Worm (Caenorhabditis elegans) whole organism, late embryonic: ENCODE measurements around the gene mltn-11.

Source experiments
- C08G9.2 ChIP-seq: sonication (generic microtip); optimal IDR thresholded peaks from 2 replicates; lab custom pipeline; 2016; ENCODE audit warnings: mild to moderate bottlenecking, missing genetic modification characterization, moderate library complexity, missing compliant biosample characterization
- C38D4.7 ChIP-seq: fragments of 200-800 bp; sonication (Bioruptor generic); optimal IDR thresholded peaks from 2 replicates; lab custom pipeline; 2018; ENCODE audit warnings: mild to moderate bottlenecking, missing genetic modification characterization, moderate library complexity, missing compliant biosample characterization
- ahr-1 ChIP-seq: sonication (generic microtip); optimal IDR thresholded peaks from 2 replicates; lab custom pipeline; 2016; ENCODE audit warnings: missing genetic modification characterization, missing compliant biosample characterization
- ceh-14 ChIP-seq: sonication (generic microtip); optimal IDR thresholded peaks from 2 replicates; lab custom pipeline; 2016; ENCODE audit warnings: missing genotype, missing genetic modification characterization, missing compliant biosample characterization
- ceh-18 ChIP-seq: sonication (generic microtip); optimal IDR thresholded peaks from 2 replicates; lab custom pipeline; 2016; ENCODE audit warnings: missing genetic modification characterization, missing compliant biosample characterization
- ceh-2 ChIP-seq: sonication (generic microtip); optimal IDR thresholded peaks from 2 replicates; lab custom pipeline; 2016; ENCODE audit warnings: missing genotype, missing genetic modification characterization, missing compliant biosample characterization
- ceh-24 ChIP-seq: sonication (generic microtip); optimal IDR thresholded peaks from 2 replicates; lab custom pipeline; 2016; ENCODE audit warnings: mild to moderate bottlenecking, missing genetic modification characterization, missing compliant biosample characterization
- ceh-30 ChIP-seq: fragments of 150-350 bp; optimal IDR thresholded peaks from 2 replicates; lab custom pipeline; 2014; ENCODE audit warnings: missing biosample characterization, missing genetic modification characterization
- ceh-31 ChIP-seq: sonication (generic microtip); optimal IDR thresholded peaks from 2 replicates; lab custom pipeline; 2016; ENCODE audit warnings: missing genetic modification characterization, missing compliant biosample characterization
- ceh-45 ChIP-seq: fragments of 200-800 bp; sonication (Bioruptor generic); IDR thresholded peaks from 2 replicates; pipeline ENCODE4 v1.3.6; 2022; ENCODE audit warnings: missing genetic modification reagents, missing genetic modification characterization, missing compliant biosample characterization
- ceh-48 ChIP-seq: sonication (generic microtip); optimal IDR thresholded peaks from 2 replicates; lab custom pipeline; 2016; ENCODE audit warnings: missing genetic modification characterization, inconsistent platforms, missing compliant biosample characterization
- ceh-6 ChIP-seq: fragments of 200-800 bp; sonication (Bioruptor generic); optimal IDR thresholded peaks from 2 replicates; lab custom pipeline; 2018; ENCODE audit warnings: mild to moderate bottlenecking, missing genetic modification characterization, missing compliant biosample characterization
- ceh-9 ChIP-seq: sonication (generic microtip); optimal IDR thresholded peaks from 2 replicates; lab custom pipeline; 2016; ENCODE audit warnings: mild to moderate bottlenecking, missing genetic modification characterization, inconsistent platforms, missing compliant biosample characterization
- che-1 ChIP-seq: sonication (generic microtip); optimal IDR thresholded peaks from 2 replicates; lab custom pipeline; 2016; ENCODE audit warnings: mild to moderate bottlenecking, missing genetic modification characterization, missing compliant biosample characterization
- dmd-4 ChIP-seq: sonication (generic microtip); optimal IDR thresholded peaks from 2 replicates; lab custom pipeline; 2016; ENCODE audit warnings: borderline replicate concordance, missing genetic modification characterization, missing compliant biosample characterization
- elt-4 ChIP-seq: sonication (generic microtip); optimal IDR thresholded peaks from 2 replicates; lab custom pipeline; 2016; ENCODE audit warnings: missing genetic modification characterization, missing compliant biosample characterization
- ets-4 ChIP-seq: sonication (generic microtip); optimal IDR thresholded peaks from 2 replicates; lab custom pipeline; 2016; ENCODE audit warnings: missing genetic modification characterization, missing compliant biosample characterization
- fkh-10 ChIP-seq: fragments of 150-350 bp; optimal IDR thresholded peaks from 2 replicates; lab custom pipeline; 2014; ENCODE audit warnings: missing biosample characterization, missing genetic modification reagents, missing genetic modification characterization
- fkh-6 ChIP-seq: sonication (generic microtip); optimal IDR thresholded peaks from 2 replicates; lab custom pipeline; 2016; ENCODE audit warnings: missing genetic modification characterization, missing compliant biosample characterization
- gmeb-2 ChIP-seq: sonication (generic microtip); optimal IDR thresholded peaks from 2 replicates; lab custom pipeline; 2016; ENCODE audit warnings: missing genetic modification characterization, inconsistent platforms, missing compliant biosample characterization
- lim-6 ChIP-seq: sonication (generic microtip); optimal IDR thresholded peaks from 2 replicates; lab custom pipeline; 2016; ENCODE audit warnings: missing genetic modification characterization, missing compliant biosample characterization
- lin-11 ChIP-seq: fragments of 200-800 bp; sonication (Bioruptor generic); optimal IDR thresholded peaks from 2 replicates; lab custom pipeline; 2018; ENCODE audit warnings: mild to moderate bottlenecking, missing genetic modification characterization, missing compliant biosample characterization
- madf-2 ChIP-seq: sonication (generic microtip); optimal IDR thresholded peaks from 2 replicates; lab custom pipeline; 2017; ENCODE audit warnings: missing genetic modification characterization, missing compliant biosample characterization
- mec-3 ChIP-seq: sonication (generic microtip); optimal IDR thresholded peaks from 2 replicates; lab custom pipeline; 2016; ENCODE audit warnings: borderline replicate concordance, missing genetic modification characterization, missing compliant biosample characterization
- nfya-1 ChIP-seq: sonication (generic microtip); optimal IDR thresholded peaks from 2 replicates; lab custom pipeline; 2017; ENCODE audit warnings: missing genetic modification characterization, mild to moderate bottlenecking, missing compliant biosample characterization, antibody characterized with exemption, moderate library complexity
- nhr-11 ChIP-seq: fragments of 150-350 bp; optimal IDR thresholded peaks from 2 replicates; lab custom pipeline; 2014; ENCODE audit warnings: missing biosample characterization, missing genetic modification characterization
- nhr-232 ChIP-seq: sonication (generic microtip); optimal IDR thresholded peaks from 2 replicates; lab custom pipeline; 2016; ENCODE audit warnings: missing genetic modification characterization, missing compliant biosample characterization
- pat-9 ChIP-seq: fragments of 200-800 bp; sonication (Bioruptor generic); optimal IDR thresholded peaks from 2 replicates; lab custom pipeline; 2018; ENCODE audit warnings: mild to moderate bottlenecking, missing genetic modification characterization, moderate library complexity, missing compliant biosample characterization
- pax-1 ChIP-seq: fragments of 150-350 bp; optimal IDR thresholded peaks from 2 replicates; lab custom pipeline; 2014; ENCODE audit warnings: missing biosample characterization, missing genetic modification characterization
- pha-2 ChIP-seq: sonication (generic microtip); optimal IDR thresholded peaks from 2 replicates; lab custom pipeline; 2017; ENCODE audit warnings: mild to moderate bottlenecking, missing genetic modification characterization, missing compliant biosample characterization
- pqm-1 ChIP-seq: sonication (generic microtip); optimal IDR thresholded peaks from 2 replicates; lab custom pipeline; 2016; ENCODE audit warnings: missing genetic modification characterization, missing compliant biosample characterization
- rnt-1 ChIP-seq: sonication (generic microtip); optimal IDR thresholded peaks from 2 replicates; lab custom pipeline; 2016; ENCODE audit warnings: missing genetic modification characterization, missing compliant biosample characterization
- sdc-2 ChIP-seq: sonication (generic microtip); optimal IDR thresholded peaks from 2 replicates; lab custom pipeline; 2016; ENCODE audit warnings: missing genotype, missing genetic modification characterization, missing compliant biosample characterization
- sox-4 ChIP-seq: sonication (generic microtip); optimal IDR thresholded peaks from 2 replicates; lab custom pipeline; 2017; ENCODE audit warnings: mild to moderate bottlenecking, missing genetic modification characterization, inconsistent platforms, missing compliant biosample characterization
- tbx-2 ChIP-seq: sonication (generic microtip); optimal IDR thresholded peaks from 2 replicates; lab custom pipeline; 2016; ENCODE audit warnings: missing genetic modification characterization, missing compliant biosample characterization
- ttx-3 ChIP-seq: sonication (generic microtip); optimal IDR thresholded peaks from 2 replicates; lab custom pipeline; 2016; ENCODE audit warnings: missing genetic modification reagents, missing genetic modification characterization, missing compliant biosample characterization
- unc-42 ChIP-seq: sonication (generic microtip); optimal IDR thresholded peaks from 2 replicates; lab custom pipeline; 2016; ENCODE audit warnings: missing genotype, missing genetic modification characterization, missing compliant biosample characterization
- unc-86 ChIP-seq: sonication (generic microtip); optimal IDR thresholded peaks from 2 replicates; lab custom pipeline; 2016; ENCODE audit warnings: missing genetic modification characterization, missing compliant biosample characterization
- zip-5 ChIP-seq: sonication (generic microtip); optimal IDR thresholded peaks from 2 replicates; lab custom pipeline; 2016; ENCODE audit warnings: missing genetic modification characterization, missing compliant biosample characterization
- ztf-16 ChIP-seq: sonication (generic microtip); optimal IDR thresholded peaks from 2 replicates; lab custom pipeline; 2017; ENCODE audit warnings: missing genetic modification characterization, missing compliant biosample characterization

mltn-11 gene

ce11 chrV:16591992-16592798, 43.8 kb upstream of the mltn-11 start, which contains the start of gene srh-269 (continued):
- TF ChIP-seq sox-4 (tag; lab: Kevin White, UChicago) (peak; percentile 58), unc-42 (no peak), ets-4 (no peak), elt-4 (tag; lab: Kevin White, UChicago) (no peak), ceh-9 (peak; percentile 13), ztf-16 (tag; lab: Kevin White, UChicago) (peak; percentile 32), zip-5 (tag; lab: Kevin White, UChicago) (peak; percentile 1), pax-1 (tag; lab: Kevin White, UChicago) (no peak), nhr-11 (tag; lab: Kevin White, UChicago) (no peak), ceh-14 (tag; lab: Kevin White, UChicago) (peak; percentile 74), ceh-45 (GFP tag; lab: Robert Waterston, UW) (no peak), ceh-48 (tag; lab: Kevin White, UChicago) (peak; percentile 24), sdc-2 (tag; lab: Kevin White, UChicago) (peak; percentile 38), ceh-30 (no peak), lim-6 (tag; lab: Kevin White, UChicago) (peak; percentile 23), fkh-10 (GFP tag; lab: Kevin White, UChicago) (no peak), rnt-1 (tag; lab: Kevin White, UChicago) (peak; percentile 74), nfya-1 (tag; lab: Kevin White, UChicago) (peak; percentile 61), tbx-2 (tag; lab: Kevin White, UChicago) (peak; percentile 43), ahr-1 (tag; lab: Kevin White, UChicago) (peak; percentile 11), nhr-232 (tag; lab: Kevin White, UChicago) (peak; percentile 53), pha-2 (tag; lab: Kevin White, UChicago) (peak; percentile 70), ceh-2 (tag; lab: Kevin White, UChicago) (peak; percentile 50), dmd-4 (tag; lab: Kevin White, UChicago) (peak; percentile 20), gmeb-2 (peak; percentile 71), che-1 (tag; lab: Kevin White, UChicago) (peak; percentile 79), pat-9 (tag; lab: Kevin White, UChicago) (peak; percentile 56), C38D4.7 (GFP tag; lab: Kevin White, UChicago) (peak; percentile 70), ttx-3 (tag; lab: Kevin White, UChicago) (peak; percentile 46), madf-2 (tag; lab: Kevin White, UChicago) (peak; percentile 68), lin-11 (tag; lab: Kevin White, UChicago) (peak; percentile 58), fkh-6 (peak; percentile 67), unc-86 (tag; lab: Kevin White, UChicago) (peak; percentile 33), ceh-18 (tag; lab: Kevin White, UChicago) (peak; percentile 56), ceh-31 (tag; lab: Kevin White, UChicago) (peak; percentile 33), ceh-6 (GFP tag; lab: Kevin White, UChicago) (peak; percentile 69), ceh-24 (no peak), C08G9.2 (tag; lab: Kevin White, UChicago) (peak; percentile 61), mec-3 (tag; lab: Kevin White, UChicago) (no peak), pqm-1 (peak; percentile 31)
- TF ChIP-seq, all 69 proteins: peak for 44
